Fruit fly (Drosophila melanogaster) whole organism, wandering third instar larva: ENCODE results near the gene mex1.
A peak's percentile ranks its signal among the peaks of the same experiment; 100 is the strongest.

Experiments
- CG32264 ChIP-seq: fragments of 200-800 bp; sonication (Bioruptor generic); optimal IDR thresholded peaks from 2 replicates; lab custom pipeline; 2016; ENCODE audit warnings: missing biosample characterization, missing genetic modification characterization
- CG9705 ChIP-seq: fragments of 200-800 bp; sonication (Bioruptor generic); optimal IDR thresholded peaks from 2 replicates; lab custom pipeline; 2018; ENCODE audit warnings: missing biosample characterization, mild to moderate bottlenecking, missing genetic modification characterization
- Dif ChIP-seq: fragments of 200-275, 200-300 bp; sonication (Bioruptor generic); optimal IDR thresholded peaks from 2 replicates; lab custom pipeline; 2018; ENCODE audit warnings: missing biosample characterization, missing genetic modification characterization; ENCODE audit not compliant: partially characterized antibody
- Hnf4 ChIP-seq: fragments of 200-800 bp; sonication (Bioruptor generic); optimal IDR thresholded peaks from 2 replicates; lab custom pipeline; 2016; ENCODE audit warnings: missing biosample characterization, mild to moderate bottlenecking, missing genetic modification characterization
- Hr78 ChIP-seq: fragments of >200 bp; optimal IDR thresholded peaks from 2 replicates; lab custom pipeline; 2017; ENCODE audit warnings: missing biosample characterization, missing genetic modification characterization
- Hr83 ChIP-seq: fragments of 200-300 bp; sonication (Bioruptor generic); optimal IDR thresholded peaks from 2 replicates; lab custom pipeline; 2016; ENCODE audit warnings: missing biosample characterization, mild to moderate bottlenecking, missing genetic modification characterization, moderate library complexity; ENCODE audit not compliant: poor library complexity, severe bottlenecking
- Jra ChIP-seq: sonication (Bioruptor generic); optimal IDR thresholded peaks from 2 replicates; lab custom pipeline; 2016; ENCODE audit warnings: missing biosample characterization, missing genetic modification characterization
- Mio ChIP-seq: sonication (Bioruptor generic); optimal IDR thresholded peaks from 2 replicates; lab custom pipeline; 2016; ENCODE audit warnings: missing biosample characterization, missing genetic modification characterization
- Myc ChIP-seq: fragments of >200 bp; optimal IDR thresholded peaks from 2 replicates; lab custom pipeline; 2017
- N ChIP-seq: fragments of >200 bp; optimal IDR thresholded peaks from 2 replicates; lab custom pipeline; 2018; ENCODE audit warnings: missing biosample characterization, missing external identifiers, missing genetic modification characterization
- OdsH ChIP-seq: fragments of 200-800 bp; sonication (Bioruptor generic); optimal IDR thresholded peaks from 2 replicates; lab custom pipeline; 2016; ENCODE audit warnings: missing biosample characterization, mild to moderate bottlenecking, missing genetic modification characterization
- Rel ChIP-seq, 2 experiments: fragments of 200-800 bp; sonication (Bioruptor generic) in 1 of 2; optimal IDR thresholded peaks; 2 replicates in 1 of 2; 3 replicates in 1 of 2; lab custom pipeline; 2016 to 2019; ENCODE audit warnings: mild to moderate bottlenecking in 2 of 2, missing biosample characterization in 2 of 2, missing genetic modification characterization in 2 of 2, moderate library complexity in 1 of 2
- Sp1 ChIP-seq: fragments of 200-800 bp; sonication (Bioruptor generic); optimal IDR thresholded peaks from 3 replicates; lab custom pipeline; 2019; ENCODE audit warnings: missing biosample characterization, mild to moderate bottlenecking, missing genetic modification characterization, moderate library complexity
- Vsx2 ChIP-seq: fragments of 200-300, 225-300 bp; sonication (Bioruptor generic); optimal IDR thresholded peaks from 2 replicates; lab custom pipeline; 2018; ENCODE audit warnings: missing biosample characterization, missing genetic modification characterization; ENCODE audit not compliant: partially characterized antibody
- br ChIP-seq: fragments of 200-800 bp; sonication (Bioruptor generic); optimal IDR thresholded peaks from 2 replicates; lab custom pipeline; 2016; ENCODE audit warnings: missing biosample characterization, missing genetic modification characterization
- brk ChIP-seq: fragments of 200-800 bp; sonication (Bioruptor generic); optimal IDR thresholded peaks from 2 replicates; lab custom pipeline; 2016; ENCODE audit warnings: missing biosample characterization, mild to moderate bottlenecking, missing genetic modification characterization
- dl ChIP-seq, 2 experiments: fragments of 175-275, 200-275 bp in 1 of 2; fragments of 200-275 bp in 1 of 2; sonication (Bioruptor generic); optimal IDR thresholded peaks; lab custom pipeline; 2018; ENCODE audit warnings: mild to moderate bottlenecking in 2 of 2, missing biosample characterization in 2 of 2, missing genetic modification characterization in 2 of 2, moderate library complexity in 2 of 2; ENCODE audit not compliant: partially characterized antibody in 2 of 2, insufficient read depth in 1 of 2
- dsf ChIP-seq: sonication (Bioruptor generic); optimal IDR thresholded peaks from 2 replicates; lab custom pipeline; 2016; ENCODE audit warnings: missing biosample characterization, missing genetic modification characterization, borderline replicate concordance
- fru ChIP-seq: fragments of 200-800 bp; sonication (Bioruptor generic); optimal IDR thresholded peaks from 3 replicates; lab custom pipeline; 2016; ENCODE audit warnings: missing biosample characterization, mild to moderate bottlenecking, missing genetic modification characterization
- h ChIP-seq: fragments of 200-800 bp; sonication (Bioruptor generic); optimal IDR thresholded peaks from 3 replicates; lab custom pipeline; 2016; ENCODE audit warnings: missing biosample characterization, mild to moderate bottlenecking, missing genetic modification characterization
- jim ChIP-seq: fragments of 175-275, 200-325 bp; sonication (Bioruptor generic); optimal IDR thresholded peaks from 2 replicates; lab custom pipeline; 2016; ENCODE audit warnings: missing biosample characterization, mild to moderate bottlenecking, missing genetic modification characterization
- lola ChIP-seq: fragments of >200 bp; optimal IDR thresholded peaks from 2 replicates; lab custom pipeline; 2017; ENCODE audit warnings: missing biosample characterization, missing genetic modification characterization
- pan ChIP-seq: fragments of >200 bp; optimal IDR thresholded peaks from 2 replicates; lab custom pipeline; 2017
- psq ChIP-seq: fragments of 200-800 bp; sonication (Bioruptor generic); optimal IDR thresholded peaks from 3 replicates; lab custom pipeline; 2017; ENCODE audit warnings: missing biosample characterization, mild to moderate bottlenecking, missing genetic modification characterization, moderate library complexity
- rgr ChIP-seq: fragments of 200-800 bp; sonication (Bioruptor generic); optimal IDR thresholded peaks from 3 replicates; lab custom pipeline; 2016; ENCODE audit warnings: missing biosample characterization, mild to moderate bottlenecking, missing genetic modification characterization
- sage ChIP-seq: fragments of 200-800 bp; sonication (Bioruptor generic); optimal IDR thresholded peaks from 2 replicates; lab custom pipeline; 2016; ENCODE audit warnings: missing biosample characterization, mild to moderate bottlenecking, missing genetic modification characterization
- sv ChIP-seq: fragments of 200-800 bp; sonication (Bioruptor generic); optimal IDR thresholded peaks from 3 replicates; lab custom pipeline; 2016; ENCODE audit warnings: missing biosample characterization, missing genetic modification characterization
- usp ChIP-seq: fragments of >200 bp; optimal IDR thresholded peaks from 2 replicates; lab custom pipeline; 2017; ENCODE audit warnings: missing biosample characterization, missing genetic modification characterization

mex1 gene

dm6 chr3L:15518344-15518743 lies 1.0 kb downstream of the mex1 start:
- TF ChIP-seq Hr78 (GFP tag; lab: Kevin White, UChicago), result no peak
- no peak for TF ChIP-seq Mio (GFP tag; lab: Kevin White, UChicago)
- TF ChIP-seq Hr83 (GFP tag; lab: Kevin White, UChicago), result no peak
- no peak for TF ChIP-seq Sp1 (GFP tag; lab: Kevin White, UChicago)
- no peak for TF ChIP-seq brk (GFP tag; lab: Kevin White, UChicago)
- TF ChIP-seq Jra (GFP tag; lab: Kevin White, UChicago), result no peak
- no peak for TF ChIP-seq Dif (GFP tag; lab: Kevin White, UChicago)
- no peak for TF ChIP-seq Rel (GFP tag; optimal IDR thresholded peaks at IDR 0.05; lab: Kevin White, UChicago)
- TF ChIP-seq Rel (tag; optimal IDR thresholded peaks at IDR 0.05; lab: Kevin White, UChicago), result peak; percentile 45

dm6 chr3L:15517508-15517907 lies 1.9 kb downstream of the mex1 start:
- no peak for TF ChIP-seq lola (GFP tag; lab: Kevin White, UChicago)
- no peak for TF ChIP-seq Rel (GFP tag; optimal IDR thresholded peaks at IDR 0.05; lab: Kevin White, UChicago)
- peak; percentile 28 for TF ChIP-seq Rel (tag; optimal IDR thresholded peaks at IDR 0.05; lab: Kevin White, UChicago)
- no peak for TF ChIP-seq Vsx2 (GFP tag; lab: Kevin White, UChicago)

DNA sequence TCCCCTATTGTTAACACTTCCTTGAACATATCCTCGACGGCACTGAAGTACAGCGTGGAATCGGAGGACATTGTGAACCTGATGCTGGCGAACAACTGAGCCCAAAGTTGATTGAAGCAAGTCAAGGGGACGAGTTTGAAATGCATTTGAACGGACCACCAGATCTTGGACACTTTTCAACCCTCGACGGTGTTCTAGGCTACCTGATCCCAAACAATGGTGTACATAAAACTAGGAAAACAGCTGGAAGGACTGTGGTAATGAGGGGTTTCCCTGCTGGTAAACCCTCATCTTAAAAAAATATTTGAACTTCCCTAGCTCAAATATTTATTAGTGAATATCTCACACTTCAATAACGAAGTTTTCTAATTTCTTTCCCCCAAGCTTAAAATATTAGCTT lies 2.4 kb downstream of the mex1 start, which contains the start of gene CG13454:
CG13454 (minus strand) TSS at position 101 of the 400 bp plus-strand sequence.
- TF ChIP-seq br (GFP tag; lab: Kevin White, UChicago) (no peak), CG9705 (GFP tag; lab: Kevin White, UChicago) (no peak), Dif (GFP tag; lab: Kevin White, UChicago) (no peak), N (GFP tag; lab: Kevin White, UChicago) (no peak), sage (GFP tag; lab: Kevin White, UChicago) (no peak)

dm6 chr3L:15516440-15516839 lies 3.0 kb downstream of the mex1 start:
- TF ChIP-seq CG9705 (GFP tag; lab: Kevin White, UChicago) (no peak), Dif (GFP tag; lab: Kevin White, UChicago) (no peak), rgr (GFP tag; lab: Kevin White, UChicago) (no peak), jim (GFP tag; lab: Kevin White, UChicago) (no peak), usp (GFP tag; lab: Kevin White, UChicago) (no peak), Hnf4 (no peak), Rel (GFP tag; optimal IDR thresholded peaks at IDR 0.05; lab: Kevin White, UChicago) (no peak), Rel (tag; optimal IDR thresholded peaks at IDR 0.05; lab: Kevin White, UChicago) (no peak), Myc (lab: Kevin White, UChicago) (peak; percentile 75), N (GFP tag; lab: Kevin White, UChicago) (peak; percentile 88), fru (GFP tag; lab: Kevin White, UChicago) (no peak), dsf (no peak), Jra (GFP tag; lab: Kevin White, UChicago) (no peak)

DNA sequence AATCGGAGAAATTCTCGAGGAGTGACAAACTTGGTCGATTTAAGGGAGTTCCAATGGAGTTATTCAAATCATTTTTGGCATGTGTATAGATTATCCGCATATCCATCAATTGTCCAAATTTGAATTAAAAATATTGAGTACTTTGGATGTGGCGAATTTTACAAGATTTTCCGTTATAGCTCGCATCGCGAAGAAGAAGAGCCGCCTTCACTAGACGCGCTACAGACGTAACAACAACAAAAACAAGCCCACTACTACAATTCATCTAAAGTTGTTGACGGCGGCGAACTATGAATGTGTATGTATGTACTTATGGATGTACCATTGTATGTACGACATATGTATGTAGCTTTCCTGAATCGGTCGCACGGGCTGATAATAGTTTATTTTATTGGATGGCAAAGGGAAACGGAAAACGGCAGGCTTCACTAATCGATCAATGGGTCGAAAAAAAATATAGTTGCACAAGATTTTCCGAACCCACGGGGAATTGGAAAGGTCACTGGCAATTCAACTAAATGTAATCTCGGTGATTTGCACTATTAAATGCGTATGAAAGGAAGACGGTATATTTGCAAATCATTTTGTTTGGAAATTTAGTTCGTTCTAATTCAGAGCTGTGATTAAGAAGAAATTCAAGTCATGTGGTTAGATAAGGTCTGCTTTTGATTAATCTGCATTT lies 4.4 kb downstream of the mex1 start:
- TF ChIP-seq Sp1 (GFP tag; lab: Kevin White, UChicago) (no peak), fru (GFP tag; lab: Kevin White, UChicago) (no peak), Dif (GFP tag; lab: Kevin White, UChicago) (no peak), dsf (no peak), pan (lab: Kevin White, UChicago) (no peak), Rel (GFP tag; optimal IDR thresholded peaks at IDR 0.05; lab: Kevin White, UChicago) (no peak), Rel (tag; optimal IDR thresholded peaks at IDR 0.05; lab: Kevin White, UChicago) (no peak), sv (GFP tag; lab: Kevin White, UChicago) (no peak), Hr83 (GFP tag; lab: Kevin White, UChicago) (no peak), lola (GFP tag; lab: Kevin White, UChicago) (no peak)

DNA sequence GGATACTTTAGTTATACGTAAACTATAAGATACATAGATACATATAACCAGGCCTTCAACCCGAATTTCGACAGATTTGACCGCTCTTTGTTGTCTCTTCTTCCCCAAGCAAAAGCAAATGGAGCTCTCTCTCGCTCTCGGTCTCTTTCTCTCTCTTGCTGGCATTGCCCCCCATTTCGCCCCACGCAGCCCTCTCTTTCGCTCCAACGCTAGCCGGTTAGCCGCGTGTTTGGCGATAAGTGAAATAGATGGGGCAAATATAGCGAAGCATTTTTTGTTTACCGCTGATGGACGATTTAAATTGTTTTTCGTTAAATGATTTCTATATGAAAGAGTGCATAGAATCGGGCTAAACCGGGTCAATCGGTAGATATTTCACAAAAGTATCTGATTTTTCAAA lies 5.0 kb downstream of the mex1 start:
- TF ChIP-seq br (GFP tag; lab: Kevin White, UChicago) (peak; percentile 7), h (GFP tag; lab: Kevin White, UChicago) (peak; percentile 37), Hr78 (GFP tag; lab: Kevin White, UChicago) (no peak), Sp1 (GFP tag; lab: Kevin White, UChicago) (peak; percentile 28), CG32264 (GFP tag; lab: Kevin White, UChicago) (peak; percentile 13), Rel (GFP tag; optimal IDR thresholded peaks at IDR 0.05; lab: Kevin White, UChicago) (no peak), Rel (tag; optimal IDR thresholded peaks at IDR 0.05; lab: Kevin White, UChicago) (peak; percentile 33), pan (lab: Kevin White, UChicago) (no peak), Dif (GFP tag; lab: Kevin White, UChicago) (peak; percentile 98), sage (GFP tag; lab: Kevin White, UChicago) (peak; percentile 31), OdsH (GFP tag; lab: Kevin White, UChicago) (no peak), dl (GFP tag; optimal IDR thresholded peaks at IDR 0.05; lab: Kevin White, UChicago; ENCODE audit: insufficient read depth in 1 of 2, partially characterized antibody in 2 of 2) (peak; percentile 95 to 97), Hr83 (GFP tag; lab: Kevin White, UChicago) (peak; percentile 69), psq (GFP tag; lab: Kevin White, UChicago) (peak; percentile 23), usp (GFP tag; lab: Kevin White, UChicago) (no peak)
